Worm (Caenorhabditis elegans) whole organism, young adult: ENCODE results near the gene Y19D10B.6.

Source experiments
- C06A6.2 ChIP-seq: fragments of 200-800 bp; sonication (Bioruptor generic); conservative IDR thresholded peaks from 2 replicates; pipeline ENCODE4 v1.3.6; 2022; ENCODE audit warnings: missing genetic modification characterization, missing compliant biosample characterization
- C17E4.6 ChIP-seq: fragments of 200-800 bp; sonication (Bioruptor generic); IDR thresholded peaks from 2 replicates; pipeline ENCODE4 v1.3.6; 2022; ENCODE audit warnings: missing genetic modification reagents, missing genetic modification characterization, missing compliant biosample characterization
- D2030.7 ChIP-seq: fragments of 200-800 bp; sonication (Bioruptor generic); IDR thresholded peaks from 2 replicates; pipeline ENCODE4 v1.3.6; 2022; ENCODE audit warnings: missing genetic modification reagents, missing genetic modification characterization, missing compliant biosample characterization
- F23B12.7 ChIP-seq: sonication (generic microtip); optimal IDR thresholded peaks from 2 replicates; lab custom pipeline; 2017; ENCODE audit warnings: missing genetic modification characterization, mild to moderate bottlenecking, missing compliant biosample characterization, antibody characterized with exemption, moderate library complexity; ENCODE audit not compliant: insufficient read depth
- F39B2.1 ChIP-seq: fragments of 200-800 bp; sonication (Bioruptor generic); IDR thresholded peaks from 2 replicates; pipeline ENCODE4 v1.3.6; 2022; ENCODE audit warnings: missing genetic modification reagents, missing genetic modification characterization, missing compliant biosample characterization
- F55B11.4 ChIP-seq: sonication (generic microtip); optimal IDR thresholded peaks from 2 replicates; lab custom pipeline; 2016; ENCODE audit warnings: missing compliant biosample characterization, missing genetic modification characterization, borderline replicate concordance; ENCODE audit not compliant: insufficient read depth
- K12H6.12 ChIP-seq: fragments of 200-800 bp; sonication (Bioruptor generic); optimal IDR thresholded peaks from 2 replicates; lab custom pipeline; 2018; ENCODE audit warnings: mild to moderate bottlenecking, missing genetic modification characterization, missing compliant biosample characterization
- Y53F4B.3 ChIP-seq: fragments of 200-800 bp; sonication (Bioruptor generic); IDR thresholded peaks from 2 replicates; pipeline ENCODE4 v1.3.6; 2022; ENCODE audit warnings: missing genetic modification reagents, missing genetic modification characterization, missing compliant biosample characterization
- Y56A3A.18 ChIP-seq: fragments of 200-800 bp; sonication (Bioruptor generic); IDR thresholded peaks from 2 replicates; pipeline ENCODE4 v1.3.6; 2022; ENCODE audit warnings: missing genetic modification reagents, missing genetic modification characterization, missing compliant biosample characterization
- akir-1 ChIP-seq: fragments of 200-800 bp; sonication (Bioruptor generic); optimal IDR thresholded peaks from 2 replicates; lab custom pipeline; 2018; ENCODE audit warnings: mild to moderate bottlenecking, missing genetic modification characterization, moderate library complexity, missing compliant biosample characterization
- ama-1 ChIP-seq, 3 experiments: fragments of 150-350 bp in 1 of 3; sonication (generic microtip) in 2 of 3; optimal IDR thresholded peaks; 2 replicates each; lab custom pipeline; 2014 to 2018; ENCODE audit warnings: missing biosample characterization in 2 of 3, missing genetic modification characterization in 2 of 3, missing genetic modification reagents in 2 of 3
- aptf-2 ChIP-seq: fragments of 200-800 bp; sonication (Bioruptor generic); conservative IDR thresholded peaks from 2 replicates; pipeline ENCODE4 v1.3.6; 2022; ENCODE audit warnings: missing genetic modification reagents, missing genetic modification characterization, missing compliant biosample characterization
- attf-5 ChIP-seq: fragments of 200-800 bp; sonication (Bioruptor generic); optimal IDR thresholded peaks from 2 replicates; lab custom pipeline; 2018; ENCODE audit warnings: mild to moderate bottlenecking, missing genetic modification characterization, missing compliant biosample characterization
- cebp-1 ChIP-seq, 2 experiments: fragments of 200-800 bp in 1 of 2; sonication (Bioruptor generic) in 1 of 2; sonication (generic microtip) in 1 of 2; IDR thresholded peaks in 1 of 2; optimal IDR thresholded peaks in 1 of 2; 2 replicates each; pipeline versions ENCODE4 v1.3.6 to Lab custom; 2017 to 2022; ENCODE audit warnings: missing compliant biosample characterization in 2 of 2, missing genetic modification characterization in 2 of 2, mild to moderate bottlenecking in 1 of 2, missing genetic modification reagents in 1 of 2, moderate library complexity in 1 of 2
- ceh-40 ChIP-seq: fragments of 200-800 bp; sonication (Bioruptor generic); IDR thresholded peaks from 2 replicates; pipeline ENCODE4 v1.3.6; 2022; ENCODE audit warnings: missing genetic modification characterization, missing compliant biosample characterization
- die-1 ChIP-seq: sonication (generic microtip); optimal IDR thresholded peaks from 2 replicates; lab custom pipeline; 2016; ENCODE audit warnings: missing genotype, mild to moderate bottlenecking, missing genetic modification characterization, missing compliant biosample characterization
- dox-1 ChIP-seq: fragments of 200-800 bp; sonication (Bioruptor generic); IDR thresholded peaks from 2 replicates; pipeline ENCODE4 v1.3.6; 2022; ENCODE audit warnings: missing genetic modification reagents, missing genetic modification characterization, missing compliant biosample characterization
- dpff-1 ChIP-seq: sonication (generic microtip); optimal IDR thresholded peaks from 2 replicates; lab custom pipeline; 2017; ENCODE audit warnings: mild to moderate bottlenecking, missing genetic modification characterization, missing compliant biosample characterization
- efl-1 ChIP-seq: fragments of 150-350 bp; optimal IDR thresholded peaks from 2 replicates; lab custom pipeline; 2014; ENCODE audit warnings: missing biosample characterization, missing genetic modification reagents, missing genetic modification characterization
- egl-18 ChIP-seq: fragments of 200-800 bp; sonication (Bioruptor generic); IDR thresholded peaks from 2 replicates; pipeline ENCODE4 v1.3.6; 2022; ENCODE audit warnings: missing genetic modification reagents, missing genetic modification characterization, missing compliant biosample characterization
- egrh-3 ChIP-seq: fragments of 200-800 bp; sonication (Bioruptor generic); IDR thresholded peaks from 2 replicates; pipeline ENCODE4 v1.3.6; 2022; ENCODE audit warnings: missing genetic modification reagents, missing genetic modification characterization, missing compliant biosample characterization
- ekl-4 ChIP-seq: fragments of 200-800 bp; sonication (Bioruptor generic); IDR thresholded peaks from 2 replicates; pipeline ENCODE4 v1.3.6; 2022; ENCODE audit warnings: missing genetic modification reagents, missing genetic modification characterization, missing compliant biosample characterization
- fkh-3 ChIP-seq: sonication (generic microtip); optimal IDR thresholded peaks from 2 replicates; lab custom pipeline; 2016; ENCODE audit warnings: mild to moderate bottlenecking, missing genetic modification characterization, missing compliant biosample characterization
- him-1 ChIP-seq: sonication (generic microtip); optimal IDR thresholded peaks from 2 replicates; lab custom pipeline; 2016; ENCODE audit warnings: missing genotype, missing genetic modification reagents, missing genetic modification characterization, missing compliant biosample characterization
- hmg-1.2 ChIP-seq: fragments of 200-800 bp; sonication (Bioruptor generic); IDR thresholded peaks from 2 replicates; pipeline ENCODE4 v1.3.6; 2022; ENCODE audit warnings: missing genetic modification reagents, missing genetic modification characterization, missing compliant biosample characterization
- hsf-1 ChIP-seq: fragments of 200-800 bp; sonication (Bioruptor generic); IDR thresholded peaks from 2 replicates; pipeline ENCODE4 v1.3.6; 2022; ENCODE audit warnings: missing genetic modification reagents, missing genetic modification characterization, missing compliant biosample characterization
- lag-1 ChIP-seq: fragments of 200-800 bp; sonication (Bioruptor generic); IDR thresholded peaks from 2 replicates; pipeline ENCODE4 v1.3.6; 2022; ENCODE audit warnings: missing genetic modification reagents, missing genetic modification characterization, missing compliant biosample characterization
- mcd-1 ChIP-seq: fragments of 200-800 bp; sonication (Bioruptor generic); IDR thresholded peaks from 2 replicates; pipeline ENCODE4 v1.3.6; 2022; ENCODE audit warnings: missing genetic modification reagents, missing genetic modification characterization, missing compliant biosample characterization
- mes-4 ChIP-seq: sonication (generic microtip); optimal IDR thresholded peaks from 2 replicates; lab custom pipeline; 2016; ENCODE audit warnings: missing genotype, missing genetic modification characterization, missing compliant biosample characterization
- nfya-1 ChIP-seq: sonication (generic microtip); optimal IDR thresholded peaks from 2 replicates; lab custom pipeline; 2017; ENCODE audit warnings: antibody characterized with exemption, missing compliant biosample characterization, missing genetic modification characterization, borderline replicate concordance; ENCODE audit not compliant: insufficient read depth
- nhr-80 ChIP-seq: sonication (generic microtip); optimal IDR thresholded peaks from 2 replicates; lab custom pipeline; 2016; ENCODE audit warnings: missing genetic modification characterization, missing compliant biosample characterization
- pha-4 ChIP-seq: fragments of 150-350 bp; sonication (generic microtip); optimal IDR thresholded peaks from 2 replicates; lab custom pipeline; 2014; ENCODE audit warnings: missing biosample characterization, missing genetic modification reagents, missing genetic modification characterization
- rpc-1 ChIP-seq, 2 experiments: fragments of 150-350 bp in 1 of 2; sonication (generic microtip) in 1 of 2; optimal IDR thresholded peaks; 2 replicates each; lab custom pipeline; 2014 to 2018; ENCODE audit warnings: missing biosample characterization in 1 of 2, missing genetic modification characterization in 1 of 2, missing genetic modification reagents in 1 of 2, missing genotype in 1 of 2
- sdz-38 ChIP-seq: sonication (generic microtip); optimal IDR thresholded peaks from 2 replicates; lab custom pipeline; 2016; ENCODE audit warnings: missing genotype, missing genetic modification characterization, missing compliant biosample characterization
- snpc-1.3 ChIP-seq: sonication (generic microtip); optimal IDR thresholded peaks from 2 replicates; lab custom pipeline; 2017; ENCODE audit warnings: missing genetic modification characterization, mild to moderate bottlenecking, missing compliant biosample characterization, antibody characterized with exemption, moderate library complexity, missing genotype, missing genetic modification reagents; ENCODE audit not compliant: insufficient read depth
- snpc-4 ChIP-seq, 5 experiments: fragments of 150-350 bp in 1 of 5; sonication (generic microtip) in 4 of 5; optimal IDR thresholded peaks; 2 replicates each; lab custom pipeline; 2014 to 2018; ENCODE audit warnings: missing genetic modification characterization in 5 of 5, missing biosample characterization in 3 of 5, antibody characterized with exemption in 2 of 5, mild to moderate bottlenecking in 2 of 5, missing compliant biosample characterization in 2 of 5, missing genotype in 2 of 5, moderate library complexity in 2 of 5, missing genetic modification reagents in 1 of 5
- somi-1 ChIP-seq: fragments of 200-800 bp; sonication (Bioruptor generic); optimal IDR thresholded peaks from 2 replicates; lab custom pipeline; 2018; ENCODE audit warnings: mild to moderate bottlenecking, missing genetic modification characterization, missing compliant biosample characterization
- tbp1 ChIP-seq: fragments of 200-800 bp; sonication (Bioruptor generic); optimal IDR thresholded peaks from 2 replicates; lab custom pipeline; 2018; ENCODE audit warnings: mild to moderate bottlenecking, missing genetic modification characterization, missing compliant biosample characterization
- tlf-1 ChIP-seq: fragments of 200-800 bp; sonication (Bioruptor generic); optimal IDR thresholded peaks from 2 replicates; lab custom pipeline; 2018; ENCODE audit warnings: mild to moderate bottlenecking, missing genetic modification characterization, missing compliant biosample characterization
- unc-130 ChIP-seq: sonication (generic microtip); optimal IDR thresholded peaks from 2 replicates; lab custom pipeline; 2016; ENCODE audit warnings: missing genetic modification reagents, missing genetic modification characterization, missing compliant biosample characterization
- ztf-18 ChIP-seq: sonication (generic microtip); optimal IDR thresholded peaks from 2 replicates; lab custom pipeline; 2016; ENCODE audit warnings: missing genotype, mild to moderate bottlenecking, missing genetic modification characterization, missing compliant biosample characterization
- ztf-25 ChIP-seq: fragments of 200-800 bp; sonication (Bioruptor generic); IDR thresholded peaks from 2 replicates; pipeline ENCODE4 v1.3.6; 2022; ENCODE audit warnings: missing genetic modification reagents, missing genetic modification characterization, missing compliant biosample characterization
- ztf-3 ChIP-seq: fragments of 200-800 bp; sonication (Bioruptor generic); optimal IDR thresholded peaks from 2 replicates; lab custom pipeline; 2018; ENCODE audit warnings: mild to moderate bottlenecking, missing genetic modification characterization, missing compliant biosample characterization

The Y19D10B.6 gene

DNA sequence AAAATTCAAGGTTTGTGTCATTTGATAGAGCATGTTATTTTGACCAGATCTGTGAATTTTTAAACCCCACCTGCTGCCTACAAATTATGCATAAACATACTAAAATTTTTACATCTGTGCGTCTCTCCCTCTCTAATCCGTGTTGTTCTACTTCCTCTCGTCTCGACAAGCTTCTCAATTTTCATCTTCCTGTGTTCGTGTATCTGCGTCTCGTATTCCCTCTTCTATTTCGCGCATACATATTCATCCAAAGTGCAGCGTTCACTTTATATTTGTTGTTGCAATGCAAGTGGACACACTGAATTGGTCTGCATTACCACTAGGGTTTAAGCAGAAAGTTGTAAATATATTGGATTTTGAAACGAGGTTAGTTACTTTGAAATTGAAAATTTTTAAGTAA lies 42.4 kb downstream of the Y19D10B.6 start, which contains the start of gene fbxa-137:
TSS of gene fbxa-137 (plus strand) at position 274 of the 400 bp plus-strand sequence.
- TF ChIP-seq aptf-2 (no peak), akir-1 (no peak), ztf-18 (tag; lab: Kevin White, UChicago) (no peak), C17E4.6 (GFP tag; lab: Robert Waterston, UW) (no peak), snpc-1.3 (tag; lab: Kevin White, UChicago) (no peak), sdz-38 (tag; lab: Kevin White, UChicago) (no peak), K12H6.12 (tag; lab: Kevin White, UChicago) (no peak), egrh-3 (GFP tag; lab: Robert Waterston, UW) (no peak), unc-130 (GFP tag; lab: Kevin White, UChicago) (no peak), ekl-4 (GFP tag; lab: Robert Waterston, UW) (no peak), C06A6.2 (GFP tag; lab: Robert Waterston, UW) (no peak), pha-4 (tag; lab: Kevin White, UChicago) (no peak), ceh-40 (no peak), him-1 (no peak), ztf-3 (GFP tag; lab: Kevin White, UChicago) (no peak), ztf-25 (GFP tag; lab: Robert Waterston, UW) (no peak)

DNA sequence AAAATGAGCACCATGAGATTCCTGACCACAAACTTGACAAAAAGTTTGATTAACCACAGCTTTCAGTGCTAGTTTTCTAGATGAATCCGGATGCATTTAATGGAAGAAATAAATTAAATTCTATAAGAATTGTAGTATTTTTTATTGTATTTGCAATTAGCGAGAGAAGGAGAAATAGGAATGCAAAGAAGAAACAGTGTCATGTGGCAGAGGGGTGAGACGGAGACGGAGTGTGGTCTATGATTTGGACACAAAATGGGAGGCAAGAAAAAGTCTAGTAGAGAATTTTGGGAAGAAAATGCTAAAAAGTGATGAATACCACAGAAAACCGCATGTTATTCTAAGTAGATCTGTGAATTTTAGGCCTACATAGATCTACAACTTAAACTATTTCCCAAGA lies 42.8 kb downstream of the Y19D10B.6 start, which contains the start of gene nhr-59:
TSS of gene nhr-59 (minus strand) at position 214 of the 400 bp plus-strand sequence.
- no peak for TF ChIP-seq mes-4 (tag; lab: Kevin White, UChicago)
- TF ChIP-seq nhr-80 (tag; lab: Kevin White, UChicago), result peak; percentile 33

DNA sequence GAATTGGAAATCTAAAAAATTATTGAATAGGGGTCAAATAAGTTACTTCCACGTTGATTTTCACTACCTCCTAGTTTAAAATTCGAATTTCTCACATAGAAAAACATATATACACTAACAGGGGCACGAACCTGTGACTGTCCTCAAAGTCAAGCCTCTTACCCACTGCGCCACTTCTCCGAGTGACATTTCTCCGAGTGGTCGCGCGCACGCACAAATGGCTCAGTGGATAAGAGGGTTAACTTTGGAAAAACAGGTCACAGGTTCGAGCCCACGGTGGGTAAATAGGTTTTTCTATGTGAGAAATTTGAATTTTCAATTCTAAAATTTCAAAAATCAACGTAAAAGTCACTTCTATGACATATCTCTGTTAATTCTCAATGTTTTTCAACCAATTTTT lies 43.6 kb downstream of the Y19D10B.6 start:
- TF ChIP-seq dox-1 (peak; percentile 26; the same call in 1 of the 2 replicates), D2030.7 (GFP tag; lab: Robert Waterston, UW) (peak; percentile 21; the same call in 1 of the 2 replicates), F39B2.1 (GFP tag; lab: Robert Waterston, UW) (no peak), F23B12.7 (no peak), egl-18 (GFP tag; lab: Robert Waterston, UW) (no peak), dpff-1 (tag; lab: Kevin White, UChicago) (no peak), attf-5 (GFP tag; lab: Kevin White, UChicago) (no peak), mcd-1 (GFP tag; lab: Robert Waterston, UW) (0 out of 2 replicates have a peak, but pooled peaks have one; percentile 29), tlf-1 (GFP tag; lab: Kevin White, UChicago) (no peak), Y53F4B.3 (no peak), hsf-1 (GFP tag; lab: Robert Waterston, UW) (no peak), ama-1 (optimal IDR thresholded peaks at IDR 0.05; lab: Kevin White, UChicago) (no peak), ama-1 (GFP tag; optimal IDR thresholded peaks at IDR 0.05; lab: Kevin White, UChicago) (no peak), tbp1 (GFP tag; lab: Kevin White, UChicago) (peak; percentile 64), fkh-3 (tag; lab: Kevin White, UChicago) (no peak), F55B11.4 (tag; lab: Kevin White, UChicago) (no peak), somi-1 (GFP tag; lab: Kevin White, UChicago) (no peak), lag-1 (no peak), rpc-1 (optimal IDR thresholded peaks at IDR 0.05; lab: Kevin White, UChicago) (no peak), rpc-1 (tag; optimal IDR thresholded peaks at IDR 0.05; lab: Kevin White, UChicago) (peak; percentile 50), die-1 (tag; lab: Kevin White, UChicago) (no peak), nfya-1 (tag; lab: Kevin White, UChicago) (no peak), Y56A3A.18 (no peak), cebp-1 (GFP tag; IDR thresholded peaks at IDR 0.05; lab: Robert Waterston, UW) (no peak), cebp-1 (tag; optimal IDR thresholded peaks at IDR 0.05; lab: Kevin White, UChicago) (no peak), hmg-1.2 (GFP tag; lab: Robert Waterston, UW) (peak; percentile 10; the same call in 1 of the 2 replicates), snpc-4 (GFP tag; optimal IDR thresholded peaks at IDR 0.05; lab: Kevin White, UChicago) (no peak), snpc-4 (tag; optimal IDR thresholded peaks at IDR 0.05; lab: Kevin White, UChicago) (peak in 1 of 4 experiments; percentile 44), egrh-3 (GFP tag; lab: Robert Waterston, UW) (peak; percentile 22; the same call in 1 of the 2 replicates), K12H6.12 (tag; lab: Kevin White, UChicago) (no peak), efl-1 (GFP tag; lab: Kevin White, UChicago) (peak; percentile 14)
